Fruit fly (Drosophila melanogaster) whole organism, prepupa: ENCODE measurements around the gene CG31957.

Experiments
- Blimp-1 ChIP-seq: fragments of 200-800 bp; sonication (Bioruptor generic); optimal IDR thresholded peaks from 3 replicates; lab custom pipeline; 2017; ENCODE audit warnings: missing biosample characterization, missing genetic modification characterization, mild to moderate bottlenecking, moderate library complexity, missing genetic modification reagents
- CG3032 ChIP-seq: fragments of 200-800 bp; optimal IDR thresholded peaks from 2 replicates; lab custom pipeline; 2019; ENCODE audit warnings: missing biosample characterization, mild to moderate bottlenecking, missing genetic modification characterization, moderate library complexity
- CG34406 ChIP-seq: fragments of 200-800 bp; sonication (Bioruptor generic); optimal IDR thresholded peaks from 3 replicates; lab custom pipeline; 2016; ENCODE audit warnings: missing biosample characterization, missing genetic modification characterization
- CG7368 ChIP-seq: fragments of 200-800 bp; sonication (Bioruptor generic); optimal IDR thresholded peaks from 3 replicates; lab custom pipeline; 2016; ENCODE audit warnings: missing biosample characterization, missing genetic modification characterization
- CG8119 ChIP-seq: fragments of 200-800 bp; sonication (Bioruptor generic); IDR thresholded peaks from 3 replicates; pipeline ENCODE4 v1.3.6; 2022; ENCODE audit warnings: missing biosample characterization, missing genetic modification characterization
- Hr39 ChIP-seq: fragments of 200-800 bp; sonication (Bioruptor generic); optimal IDR thresholded peaks from 2 replicates; lab custom pipeline; 2016; ENCODE audit warnings: missing biosample characterization, missing genetic modification characterization
- Lpt ChIP-seq: fragments of 200-800 bp; sonication (Bioruptor generic); optimal IDR thresholded peaks from 3 replicates; lab custom pipeline; 2016; ENCODE audit warnings: missing biosample characterization, missing genetic modification characterization
- Smox ChIP-seq: fragments of 200-800 bp; sonication (Bioruptor generic); optimal IDR thresholded peaks from 3 replicates; lab custom pipeline; 2016; ENCODE audit warnings: missing biosample characterization, missing genetic modification characterization
- Sox14 ChIP-seq: fragments of 200-800 bp; sonication (Bioruptor generic); optimal IDR thresholded peaks from 3 replicates; lab custom pipeline; 2016; ENCODE audit warnings: missing biosample characterization, missing genetic modification characterization
- acj6 ChIP-seq: fragments of 200-800 bp; sonication (Bioruptor generic); optimal IDR thresholded peaks from 3 replicates; lab custom pipeline; 2016; ENCODE audit warnings: missing biosample characterization, missing genetic modification characterization
- esn ChIP-seq: fragments of 200-800 bp; sonication (Bioruptor generic); optimal IDR thresholded peaks from 2 replicates; lab custom pipeline; 2016; ENCODE audit warnings: missing biosample characterization, mild to moderate bottlenecking, missing genetic modification characterization, moderate library complexity
- svp ChIP-seq: fragments of 200-800 bp; sonication (Bioruptor generic); peaks from one replicate; lab custom pipeline; 2016; ENCODE audit warnings: missing biosample characterization, missing genetic modification characterization

DNA sequence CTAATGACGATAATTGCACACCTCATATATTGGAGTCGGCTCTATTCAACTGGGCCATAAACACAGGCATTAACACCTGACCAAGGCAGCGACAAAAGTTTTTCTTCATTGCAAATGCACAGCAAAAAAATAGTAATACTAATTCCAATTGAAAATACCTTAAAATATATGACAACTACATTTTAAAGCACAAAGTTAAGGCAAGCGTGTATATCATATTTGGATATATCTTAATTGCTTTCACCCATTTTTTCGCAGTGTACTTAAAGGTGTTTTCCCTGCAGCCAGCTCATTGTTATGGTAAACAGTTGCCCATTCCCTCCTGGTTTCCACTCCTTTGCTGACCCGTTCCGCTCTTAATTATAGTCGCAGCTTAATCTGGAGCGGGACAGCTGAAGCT is 31.3 kb downstream of the CG31957 start:
- TF ChIP-seq Smox, result no peak
- no peak for TF ChIP-seq CG7368 (GFP tag; lab: Kevin White, UChicago)
- no peak for TF ChIP-seq Blimp-1 (GFP tag; lab: Kevin White, UChicago)
- TF ChIP-seq Lpt (GFP tag; lab: Kevin White, UChicago), result no peak
- no peak for TF ChIP-seq CG34406
- no peak for TF ChIP-seq acj6
- TF ChIP-seq CG3032 (tag; lab: Kevin White, UChicago), result peak; percentile 18
- no peak for TF ChIP-seq esn (GFP tag; lab: Kevin White, UChicago)
- no peak for TF ChIP-seq Hr39 (GFP tag; lab: Kevin White, UChicago)
- no peak for TF ChIP-seq Sox14 (GFP tag; lab: Kevin White, UChicago)
- no peak for TF ChIP-seq svp (GFP tag; lab: Kevin White, UChicago)
- no peak for TF ChIP-seq CG8119
